Worm (Caenorhabditis elegans) whole organism, young adult: ENCODE results near the gene C07B5.2.

ENCODE experiments used
- B0035.1 ChIP-seq: sonication (generic microtip); optimal IDR thresholded peaks from 2 replicates; lab custom pipeline; 2016; ENCODE audit warnings: missing genetic modification characterization, mild to moderate bottlenecking, missing compliant biosample characterization, missing genotype, missing genetic modification reagents
- C06A6.2 ChIP-seq: fragments of 200-800 bp; sonication (Bioruptor generic); conservative IDR thresholded peaks from 2 replicates; pipeline ENCODE4 v1.3.6; 2022; ENCODE audit warnings: missing genetic modification characterization, missing compliant biosample characterization
- F37B4.10 ChIP-seq: fragments of 200-800 bp; sonication (Bioruptor generic); IDR thresholded peaks from 2 replicates; pipeline ENCODE4 v1.3.6; 2022; ENCODE audit warnings: missing genetic modification characterization, missing compliant biosample characterization
- F39B2.1 ChIP-seq: fragments of 200-800 bp; sonication (Bioruptor generic); IDR thresholded peaks from 2 replicates; pipeline ENCODE4 v1.3.6; 2022; ENCODE audit warnings: missing genetic modification reagents, missing genetic modification characterization, missing compliant biosample characterization
- F55B11.4 ChIP-seq: sonication (generic microtip); optimal IDR thresholded peaks from 2 replicates; lab custom pipeline; 2016; ENCODE audit warnings: missing compliant biosample characterization, missing genetic modification characterization, borderline replicate concordance; ENCODE audit not compliant: insufficient read depth
- F57A8.1 ChIP-seq: fragments of 200-800 bp; sonication (Bioruptor generic); optimal IDR thresholded peaks from 2 replicates; lab custom pipeline; 2018; ENCODE audit warnings: mild to moderate bottlenecking, missing genetic modification characterization, moderate library complexity, missing compliant biosample characterization
- K11D2.4 ChIP-seq: fragments of 200-800 bp; sonication (Bioruptor generic); IDR thresholded peaks from 2 replicates; pipeline ENCODE4 v1.3.6; 2022; ENCODE audit warnings: missing genetic modification reagents, missing genetic modification characterization, missing compliant biosample characterization
- T26A5.8 ChIP-seq: sonication (generic microtip); optimal IDR thresholded peaks from 2 replicates; lab custom pipeline; 2016; ENCODE audit warnings: missing genetic modification characterization, missing compliant biosample characterization
- Y56A3A.18 ChIP-seq: fragments of 200-800 bp; sonication (Bioruptor generic); IDR thresholded peaks from 2 replicates; pipeline ENCODE4 v1.3.6; 2022; ENCODE audit warnings: missing genetic modification reagents, missing genetic modification characterization, missing compliant biosample characterization
- ZK185.1 ChIP-seq: sonication (generic microtip); optimal IDR thresholded peaks from 2 replicates; lab custom pipeline; 2016; ENCODE audit warnings: mild to moderate bottlenecking, missing genetic modification characterization, missing compliant biosample characterization; ENCODE audit not compliant: poor library complexity, severe bottlenecking
- ama-1 ChIP-seq, 3 experiments: fragments of 150-350 bp in 1 of 3; sonication (generic microtip) in 2 of 3; optimal IDR thresholded peaks; 2 replicates each; lab custom pipeline; 2014 to 2018; ENCODE audit warnings: missing biosample characterization in 2 of 3, missing genetic modification characterization in 2 of 3, missing genetic modification reagents in 2 of 3
- atf-7 ChIP-seq: sonication (generic microtip); optimal IDR thresholded peaks from 2 replicates; lab custom pipeline; 2017; ENCODE audit warnings: mild to moderate bottlenecking, missing genetic modification characterization, missing compliant biosample characterization
- athp-1 ChIP-seq: sonication (generic microtip); optimal IDR thresholded peaks from 2 replicates; lab custom pipeline; 2017; ENCODE audit warnings: mild to moderate bottlenecking, missing genetic modification characterization, missing compliant biosample characterization
- attf-6 ChIP-seq: fragments of 200-800 bp; sonication (Bioruptor generic); IDR thresholded peaks from 2 replicates; pipeline ENCODE4 v1.3.6; 2022; ENCODE audit warnings: missing genetic modification reagents, missing genetic modification characterization, missing compliant biosample characterization
- bed-2 ChIP-seq: fragments of 200-800 bp; sonication (Bioruptor generic); IDR thresholded peaks from 2 replicates; pipeline ENCODE4 v1.3.6; 2022; ENCODE audit warnings: missing genetic modification reagents, missing genetic modification characterization, missing compliant biosample characterization
- ceh-100 ChIP-seq: fragments of 200-800 bp; sonication (Bioruptor generic); IDR thresholded peaks from 2 replicates; pipeline ENCODE4 v1.3.6; 2022; ENCODE audit warnings: missing genetic modification reagents, missing genetic modification characterization, missing compliant biosample characterization
- ceh-27 ChIP-seq: fragments of 200-800 bp; sonication (Bioruptor generic); optimal IDR thresholded peaks from 2 replicates; lab custom pipeline; 2018; ENCODE audit warnings: mild to moderate bottlenecking, missing genetic modification characterization, moderate library complexity, missing compliant biosample characterization
- ceh-40 ChIP-seq: fragments of 200-800 bp; sonication (Bioruptor generic); IDR thresholded peaks from 2 replicates; pipeline ENCODE4 v1.3.6; 2022; ENCODE audit warnings: missing genetic modification characterization, missing compliant biosample characterization
- dpff-1 ChIP-seq: sonication (generic microtip); optimal IDR thresholded peaks from 2 replicates; lab custom pipeline; 2017; ENCODE audit warnings: mild to moderate bottlenecking, missing genetic modification characterization, missing compliant biosample characterization
- dpl-1 ChIP-seq: fragments of 150-350 bp; optimal IDR thresholded peaks from 2 replicates; lab custom pipeline; 2014; ENCODE audit warnings: missing biosample characterization, missing genetic modification reagents, missing genetic modification characterization
- egl-44 ChIP-seq: fragments of 200-800 bp; sonication (Bioruptor generic); IDR thresholded peaks from 2 replicates; pipeline ENCODE4 v1.3.6; 2022; ENCODE audit warnings: missing genetic modification reagents, missing genetic modification characterization, missing compliant biosample characterization
- gei-17 ChIP-seq: fragments of 200-800 bp; sonication (Bioruptor generic); optimal IDR thresholded peaks from 2 replicates; lab custom pipeline; 2018; ENCODE audit warnings: mild to moderate bottlenecking, missing genetic modification characterization, missing compliant biosample characterization
- hrde-1 ChIP-seq: sonication (generic microtip); optimal IDR thresholded peaks from 2 replicates; lab custom pipeline; 2016; ENCODE audit warnings: missing genetic modification characterization, mild to moderate bottlenecking, missing compliant biosample characterization, moderate library complexity, missing genotype, missing genetic modification reagents, borderline replicate concordance
- lin-26 ChIP-seq: fragments of 200-800 bp; sonication (Bioruptor generic); IDR thresholded peaks from 2 replicates; pipeline ENCODE4 v1.3.6; 2022; ENCODE audit warnings: missing genetic modification reagents, missing genetic modification characterization, missing compliant biosample characterization
- lin-35 ChIP-seq, 3 experiments: fragments of 150-350 bp in 2 of 3; sonication (generic microtip) in 1 of 3; optimal IDR thresholded peaks; 2 replicates each; lab custom pipeline; 2014 to 2018; ENCODE audit warnings: missing biosample characterization in 3 of 3, missing genetic modification characterization in 3 of 3, missing genetic modification reagents in 3 of 3
- lin-40 ChIP-seq: sonication (generic microtip); optimal IDR thresholded peaks from 2 replicates; lab custom pipeline; 2016; ENCODE audit warnings: missing genetic modification characterization, mild to moderate bottlenecking, missing compliant biosample characterization, missing genotype, missing genetic modification reagents
- lin-54 ChIP-seq: fragments of 200-800 bp; sonication (Bioruptor generic); optimal IDR thresholded peaks from 2 replicates; lab custom pipeline; 2018; ENCODE audit warnings: mild to moderate bottlenecking, missing genetic modification characterization, missing compliant biosample characterization
- mcd-1 ChIP-seq: fragments of 200-800 bp; sonication (Bioruptor generic); IDR thresholded peaks from 2 replicates; pipeline ENCODE4 v1.3.6; 2022; ENCODE audit warnings: missing genetic modification reagents, missing genetic modification characterization, missing compliant biosample characterization
- mes-4 ChIP-seq: sonication (generic microtip); optimal IDR thresholded peaks from 2 replicates; lab custom pipeline; 2016; ENCODE audit warnings: missing genotype, missing genetic modification characterization, missing compliant biosample characterization
- mxl-1 ChIP-seq: sonication (generic microtip); optimal IDR thresholded peaks from 2 replicates; lab custom pipeline; 2016; ENCODE audit warnings: missing genetic modification characterization, missing compliant biosample characterization
- nfya-1 ChIP-seq: sonication (generic microtip); optimal IDR thresholded peaks from 2 replicates; lab custom pipeline; 2017; ENCODE audit warnings: antibody characterized with exemption, missing compliant biosample characterization, missing genetic modification characterization, borderline replicate concordance; ENCODE audit not compliant: insufficient read depth
- nfyb-1 ChIP-seq: fragments of 200-800 bp; sonication (Bioruptor generic); IDR thresholded peaks from 2 replicates; pipeline ENCODE4 v1.3.6; 2022; ENCODE audit warnings: missing genetic modification reagents, missing genetic modification characterization, missing compliant biosample characterization
- nhr-90 ChIP-seq: sonication (generic microtip); optimal IDR thresholded peaks from 2 replicates; lab custom pipeline; 2016; ENCODE audit warnings: missing genotype, mild to moderate bottlenecking, missing genetic modification characterization, missing compliant biosample characterization
- pbrm-1 ChIP-seq: fragments of 200-800 bp; sonication (Bioruptor generic); IDR thresholded peaks from 2 replicates; pipeline ENCODE4 v1.3.6; 2022; ENCODE audit warnings: missing genetic modification reagents, missing genetic modification characterization, missing compliant biosample characterization
- repo-1 ChIP-seq: sonication (generic microtip); optimal IDR thresholded peaks from 2 replicates; lab custom pipeline; 2017; ENCODE audit warnings: mild to moderate bottlenecking, missing genetic modification characterization, missing compliant biosample characterization
- rpc-1 ChIP-seq, 2 experiments: fragments of 150-350 bp in 1 of 2; sonication (generic microtip) in 1 of 2; optimal IDR thresholded peaks; 2 replicates each; lab custom pipeline; 2014 to 2018; ENCODE audit warnings: missing biosample characterization in 1 of 2, missing genetic modification characterization in 1 of 2, missing genetic modification reagents in 1 of 2, missing genotype in 1 of 2
- sea-2 ChIP-seq: fragments of 200-800 bp; sonication (Bioruptor generic); IDR thresholded peaks from 2 replicates; pipeline ENCODE4 v1.3.6; 2022; ENCODE audit warnings: missing genetic modification characterization, missing compliant biosample characterization
- snpc-1.3 ChIP-seq: sonication (generic microtip); optimal IDR thresholded peaks from 2 replicates; lab custom pipeline; 2017; ENCODE audit warnings: missing genetic modification characterization, mild to moderate bottlenecking, missing compliant biosample characterization, antibody characterized with exemption, moderate library complexity, missing genotype, missing genetic modification reagents; ENCODE audit not compliant: insufficient read depth
- snpc-3.4 ChIP-seq: sonication (generic microtip); optimal IDR thresholded peaks from 2 replicates; lab custom pipeline; 2017; ENCODE audit warnings: missing genetic modification characterization, mild to moderate bottlenecking, missing compliant biosample characterization, antibody characterized with exemption, moderate library complexity, missing genotype, missing genetic modification reagents
- somi-1 ChIP-seq: fragments of 200-800 bp; sonication (Bioruptor generic); optimal IDR thresholded peaks from 2 replicates; lab custom pipeline; 2018; ENCODE audit warnings: mild to moderate bottlenecking, missing genetic modification characterization, missing compliant biosample characterization
- sptf-2 ChIP-seq: fragments of 200-800 bp; sonication (Bioruptor generic); optimal IDR thresholded peaks from 2 replicates; lab custom pipeline; 2018; ENCODE audit warnings: mild to moderate bottlenecking, missing genetic modification characterization, missing compliant biosample characterization
- tlf-1 ChIP-seq: fragments of 200-800 bp; sonication (Bioruptor generic); optimal IDR thresholded peaks from 2 replicates; lab custom pipeline; 2018; ENCODE audit warnings: mild to moderate bottlenecking, missing genetic modification characterization, missing compliant biosample characterization
- unc-130 ChIP-seq: sonication (generic microtip); optimal IDR thresholded peaks from 2 replicates; lab custom pipeline; 2016; ENCODE audit warnings: missing genetic modification reagents, missing genetic modification characterization, missing compliant biosample characterization
- zfh-2 ChIP-seq: fragments of 200-800 bp; sonication (Bioruptor generic); conservative IDR thresholded peaks from 2 replicates; pipeline ENCODE4 v1.3.6; 2022; ENCODE audit warnings: missing genetic modification reagents, missing genetic modification characterization, missing compliant biosample characterization
- zim-3 ChIP-seq: sonication (generic microtip); optimal IDR thresholded peaks from 2 replicates; lab custom pipeline; 2017; ENCODE audit warnings: mild to moderate bottlenecking, missing genetic modification characterization, moderate library complexity, missing compliant biosample characterization
- ztf-18 ChIP-seq: sonication (generic microtip); optimal IDR thresholded peaks from 2 replicates; lab custom pipeline; 2016; ENCODE audit warnings: missing genotype, mild to moderate bottlenecking, missing genetic modification characterization, missing compliant biosample characterization
- ztf-26 ChIP-seq: sonication (generic microtip); optimal IDR thresholded peaks from 2 replicates; lab custom pipeline; 2017; ENCODE audit warnings: missing genetic modification characterization, missing compliant biosample characterization

The C07B5.2 gene

ce11 chrX:9467573-9467972, 49.4 kb downstream of the C07B5.2 start (continued):
- peak; percentile 93 for TF ChIP-seq lin-40
- TF ChIP-seq sptf-2 (GFP tag; lab: Kevin White, UChicago): no peak
- TF ChIP-seq mes-4 (tag; lab: Kevin White, UChicago): peak; percentile 80
- TF ChIP-seq B0035.1: peak; percentile 80
- no peak for TF ChIP-seq nfya-1 (tag; lab: Kevin White, UChicago)
- TF ChIP-seq F55B11.4: no peak
- no peak for TF ChIP-seq F57A8.1
- TF ChIP-seq mxl-1 (tag; lab: Kevin White, UChicago): peak; percentile 47
- peak; percentile 45 for TF ChIP-seq hrde-1 (tag; lab: Kevin White, UChicago)
- TF ChIP-seq lin-35 (GFP tag; optimal IDR thresholded peaks at IDR 0.05; lab: Kevin White, UChicago): peak in 2 of 3 experiments; percentile 38 to 71
- peak; percentile 59 for TF ChIP-seq ceh-27
- TF ChIP-seq ceh-100: peak; percentile 29; the same call in 1 of the 2 replicates
- peak; percentile 64 for TF ChIP-seq snpc-3.4
- TF ChIP-seq atf-7 (tag; lab: Kevin White, UChicago): peak; percentile 83
- peak; percentile 34; the same call in 1 of the 2 replicates for TF ChIP-seq attf-6 (GFP tag; lab: Robert Waterston, UW)
- TF ChIP-seq F39B2.1 (GFP tag; lab: Robert Waterston, UW): no peak
- peak; percentile 79 for TF ChIP-seq ztf-26 (tag; lab: Kevin White, UChicago)
- no peak for TF ChIP-seq bed-2 (GFP tag; lab: Robert Waterston, UW)
- 0 out of 2 replicates have a peak, but pooled peaks have one; percentile 16 for TF ChIP-seq C06A6.2 (GFP tag; lab: Robert Waterston, UW)
- no peak for TF ChIP-seq lin-54 (GFP tag; lab: Kevin White, UChicago)
- TF ChIP-seq sea-2: no peak
- no peak for TF ChIP-seq ama-1 (optimal IDR thresholded peaks at IDR 0.05; lab: Kevin White, UChicago)
- TF ChIP-seq ama-1 (GFP tag; optimal IDR thresholded peaks at IDR 0.05; lab: Kevin White, UChicago): peak in 1 of 2 experiments; percentile 72
- TF ChIP-seq ZK185.1 (tag; lab: Kevin White, UChicago): peak; percentile 95
- peak; percentile 59; the same call in 1 of the 2 replicates for TF ChIP-seq egl-44 (GFP tag; lab: Robert Waterston, UW)
- peak; percentile 84 for TF ChIP-seq gei-17 (GFP tag; lab: Kevin White, UChicago)
- peak; percentile 65 for TF ChIP-seq mcd-1 (GFP tag; lab: Robert Waterston, UW)
- peak; percentile 96 for TF ChIP-seq rpc-1 (optimal IDR thresholded peaks at IDR 0.05; lab: Kevin White, UChicago)
- peak; percentile 93 for TF ChIP-seq rpc-1 (tag; optimal IDR thresholded peaks at IDR 0.05; lab: Kevin White, UChicago)
- peak; percentile 78 for TF ChIP-seq K11D2.4
- TF ChIP-seq Y56A3A.18: peak; percentile 88
- TF ChIP-seq tlf-1: peak; percentile 47
- TF ChIP-seq ceh-40 (GFP tag; lab: Robert Waterston, UW): peak; percentile 79; the same call in 1 of the 2 replicates
- TF ChIP-seq somi-1: peak; percentile 62
- peak; percentile 19 for TF ChIP-seq unc-130 (GFP tag; lab: Kevin White, UChicago)
- TF ChIP-seq dpl-1 (GFP tag; lab: Kevin White, UChicago): no peak
- TF ChIP-seq repo-1 (tag; lab: Kevin White, UChicago): no peak
- peak; percentile 91 for TF ChIP-seq pbrm-1 (GFP tag; lab: Robert Waterston, UW)
- TF ChIP-seq zfh-2: no peak
- peak; percentile 80 for TF ChIP-seq nfyb-1 (GFP tag; lab: Robert Waterston, UW)
- no peak for TF ChIP-seq dpff-1 (tag; lab: Kevin White, UChicago)
- TF ChIP-seq ztf-18 (tag; lab: Kevin White, UChicago): peak; percentile 66
- no peak for TF ChIP-seq F37B4.10 (GFP tag; lab: Robert Waterston, UW)
- TF ChIP-seq lin-26 (GFP tag; lab: Robert Waterston, UW): peak; percentile 90
- TF ChIP-seq nhr-90 (tag; lab: Kevin White, UChicago): peak; percentile 86
- peak; percentile 63 for TF ChIP-seq zim-3 (tag; lab: Kevin White, UChicago)
- TF ChIP-seq athp-1 (tag; lab: Kevin White, UChicago): peak; percentile 55
- TF ChIP-seq T26A5.8 (tag; lab: Kevin White, UChicago): no peak
- TF ChIP-seq snpc-1.3 (tag; lab: Kevin White, UChicago): peak; percentile 75
